Fruit fly (Drosophila melanogaster): ENCODE data around the gene CG3225.

CG3225 gene

DNA sequence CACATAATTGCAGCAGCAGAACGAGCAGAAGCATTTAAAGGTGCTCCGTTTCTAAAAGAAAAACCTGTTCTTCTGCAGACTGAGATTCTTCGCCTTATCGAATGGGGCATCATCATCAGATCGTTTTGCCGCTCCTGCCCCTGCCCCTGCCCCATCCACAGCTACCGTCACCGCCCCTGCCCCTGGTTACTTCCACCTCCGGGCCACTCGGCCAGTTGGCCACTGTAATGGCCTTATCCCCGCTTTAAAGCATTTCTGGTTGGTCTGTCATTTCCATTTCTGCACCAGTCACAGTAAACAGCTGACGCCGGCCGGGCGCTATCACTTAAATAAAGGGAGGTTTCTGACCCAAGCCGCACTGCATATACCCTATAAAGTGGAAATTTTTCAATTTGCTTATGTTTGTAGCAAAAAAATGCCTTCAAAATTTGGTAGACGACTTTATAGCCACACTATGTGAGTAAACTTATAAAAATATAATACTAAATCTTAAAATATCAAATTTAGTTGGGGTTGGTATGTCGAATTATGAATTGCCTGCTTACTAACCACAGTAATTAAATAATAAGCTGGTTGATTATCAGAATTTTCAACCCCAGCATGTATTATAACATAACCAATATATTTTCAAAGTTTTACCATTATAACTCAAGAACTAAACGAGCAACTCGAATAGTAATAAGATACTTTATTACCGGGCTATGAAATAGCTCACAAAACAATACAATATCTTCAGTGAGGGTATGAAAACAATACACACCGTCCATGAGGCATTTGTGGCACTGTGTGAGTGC lies 7.2 kb downstream of the CG3225 start (continued):
- TF ChIP-seq CG11723 (GFP tag; optimal IDR thresholded peaks at IDR 0.05): peak; percentile 70
- TF ChIP-seq CG1024 (GFP tag; IDR thresholded peaks at IDR 0.05): no peak
- no peak for TF ChIP-seq Neu2 (GFP tag; optimal IDR thresholded peaks at IDR 0.05; ENCODE audit: borderline replicate concordance)
- TF ChIP-seq CG10267 (tag; optimal IDR thresholded peaks at IDR 0.05): peak; percentile 52
- TF ChIP-seq CG6813 (GFP tag; optimal IDR thresholded peaks at IDR 0.05): peak; percentile 44
- TF ChIP-seq vnd (GFP tag; IDR thresholded peaks at IDR 0.05; ENCODE audit: partially characterized antibody): no peak
- TF ChIP-seq ase (GFP tag; IDR thresholded peaks at IDR 0.05): no peak
- peak; percentile 24 for TF ChIP-seq CG30020 (tag; optimal IDR thresholded peaks at IDR 0.05)
- TF ChIP-seq Awh (GFP tag; IDR thresholded peaks at IDR 0.05): no peak
- no peak for TF ChIP-seq CG34224 (GFP tag; IDR thresholded peaks at IDR 0.05; ENCODE audit: partially characterized antibody)
- TF ChIP-seq Trl (optimal IDR thresholded peaks at IDR 0.05): no peak
- TF ChIP-seq Trl (GFP tag; optimal IDR thresholded peaks at IDR 0.05): peak; percentile 19
- no peak for TF ChIP-seq HLH4C (GFP tag; IDR thresholded peaks at IDR 0.05; ENCODE audit: partially characterized antibody)
- TF ChIP-seq CG1233 (GFP tag; optimal IDR thresholded peaks at IDR 0.05): peak; percentile 67
- TF ChIP-seq Med (GFP tag): peak; percentile 51
- TF ChIP-seq CG17912 (GFP tag; optimal IDR thresholded peaks at IDR 0.05): no peak
- TF ChIP-seq ci (GFP tag; IDR thresholded peaks at IDR 0.05): peak; percentile 49; the same call in 1 of the 3 replicates
- TF ChIP-seq Dbx (GFP tag; IDR thresholded peaks at IDR 0.05): peak; percentile 40; the same call in 1 of the 3 replicates
- TF ChIP-seq gfzf (GFP tag; optimal IDR thresholded peaks at IDR 0.05): no peak
- no peak for TF ChIP-seq Opbp (GFP tag; IDR thresholded peaks at IDR 0.05; ENCODE audit: partially characterized antibody)
- peak; percentile 92 for TF ChIP-seq Nf-YB (GFP tag; optimal IDR thresholded peaks at IDR 0.05)
- no peak for TF ChIP-seq CG31365 (tag; optimal IDR thresholded peaks at IDR 0.05)
- TF ChIP-seq CG33557 (GFP tag; optimal IDR thresholded peaks at IDR 0.05): peak; percentile 65
- peak; percentile 78 for TF ChIP-seq CG16815 (GFP tag; optimal IDR thresholded peaks at IDR 0.05)
- no peak for TF ChIP-seq D (optimal IDR thresholded peaks at IDR 0.05)
- TF ChIP-seq D (GFP tag; optimal IDR thresholded peaks at IDR 0.05): peak; percentile 59
- no peak for TF ChIP-seq pum (GFP tag; optimal IDR thresholded peaks at IDR 0.05)
- peak; percentile 36 for TF ChIP-seq CG10147 (GFP tag; optimal IDR thresholded peaks at IDR 0.05)
- TF ChIP-seq CG32532 (GFP tag; IDR thresholded peaks at IDR 0.05): 0 out of 2 replicates have a peak, but pooled peaks have one; percentile 14
- no peak for TF ChIP-seq Adf1 (GFP tag; IDR thresholded peaks at IDR 0.05)
- TF ChIP-seq gce (GFP tag; IDR thresholded peaks at IDR 0.05): no peak
- no peak for TF ChIP-seq C15 (GFP tag; IDR thresholded peaks at IDR 0.05)
- TF ChIP-seq pita (GFP tag; optimal IDR thresholded peaks at IDR 0.05): no peak
- no peak for TF ChIP-seq CG4707 (GFP tag; optimal IDR thresholded peaks at IDR 0.05)
- TF ChIP-seq pnt (GFP tag; optimal IDR thresholded peaks at IDR 0.05): no peak
- peak; percentile 42 for TF ChIP-seq CG16863 (GFP tag; optimal IDR thresholded peaks at IDR 0.05)
- peak; percentile 71 for TF ChIP-seq slbo (GFP tag; IDR thresholded peaks at IDR 0.05)
- peak; percentile 32 for TF ChIP-seq CG2202 (tag; optimal IDR thresholded peaks at IDR 0.05)
- TF ChIP-seq CG9932 (GFP tag; IDR thresholded peaks at IDR 0.05): no peak; the same call in 1 of the 2 replicates
- TF ChIP-seq usp (GFP tag; optimal IDR thresholded peaks at IDR 0.05): no peak
- TF ChIP-seq Hr3 (GFP tag; optimal IDR thresholded peaks at IDR 0.05): peak; percentile 72
- TF ChIP-seq yki (optimal IDR thresholded peaks at IDR 0.05): no peak
- peak; percentile 52 for TF ChIP-seq pho (GFP tag; optimal IDR thresholded peaks at IDR 0.05)
- TF ChIP-seq salm (tag; optimal IDR thresholded peaks at IDR 0.05): no peak
- TF ChIP-seq hb (GFP tag; IDR thresholded peaks at IDR 0.05; ENCODE audit: partially characterized antibody): no peak
- TF ChIP-seq dmrt11E (tag; optimal IDR thresholded peaks at IDR 0.05): peak; percentile 71
- no peak for TF ChIP-seq CG11093 (GFP tag; IDR thresholded peaks at IDR 0.05)
- TF ChIP-seq CG6791 (GFP tag; IDR thresholded peaks at IDR 0.05; ENCODE audit: partially characterized antibody): no peak
- peak; percentile 63 for TF ChIP-seq phol (tag; optimal IDR thresholded peaks at IDR 0.05)

Data from whole organism, embryonic.